Worm (Caenorhabditis elegans): Measurements from ENCODE around the gene spin-4.

The spin-4 gene

DNA sequence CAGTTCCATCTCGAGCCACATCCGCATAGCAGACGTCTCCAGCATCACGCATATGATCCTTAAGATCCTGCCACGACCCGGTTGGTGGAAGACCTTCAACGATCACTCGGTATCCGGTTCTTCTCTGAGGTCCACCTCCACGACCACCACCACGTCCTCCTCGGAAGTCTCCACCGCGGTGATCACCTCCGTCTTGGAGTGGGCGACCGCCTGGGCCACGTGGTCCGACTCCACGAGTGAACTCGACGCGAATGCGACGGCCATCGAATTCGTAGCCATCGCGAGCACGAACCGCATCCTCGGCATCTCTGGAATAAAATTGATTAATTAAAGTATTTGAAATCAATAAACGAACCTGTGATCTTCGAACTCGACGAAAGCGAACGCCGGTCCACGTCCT lies 736 bp upstream of the spin-4 start:
- TF ChIP-seq unc-62 (GFP tag; optimal IDR thresholded peaks at IDR 0.05) = no peak

DNA sequence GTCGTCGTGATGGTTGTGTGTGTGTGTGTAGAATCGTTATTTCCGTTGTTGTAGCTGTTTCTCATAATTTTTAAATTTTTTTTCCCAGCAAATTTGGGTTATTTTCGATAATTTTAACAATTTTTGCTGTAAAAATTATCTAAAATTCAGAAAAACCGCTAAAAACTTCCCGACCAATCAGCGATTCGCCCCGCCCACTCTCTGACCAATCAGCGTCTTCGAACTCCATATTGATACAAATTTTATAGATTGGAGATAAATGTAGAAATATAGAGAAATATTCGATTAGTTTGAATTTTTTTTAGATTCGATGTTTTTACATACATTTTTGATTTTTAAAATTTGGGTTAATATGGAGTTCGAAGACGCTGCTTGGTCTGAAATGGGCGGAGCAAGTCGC lies 9.5 kb downstream of the spin-4 start:
- TF ChIP-seq unc-62 (GFP tag; optimal IDR thresholded peaks at IDR 0.05) = no peak

DNA sequence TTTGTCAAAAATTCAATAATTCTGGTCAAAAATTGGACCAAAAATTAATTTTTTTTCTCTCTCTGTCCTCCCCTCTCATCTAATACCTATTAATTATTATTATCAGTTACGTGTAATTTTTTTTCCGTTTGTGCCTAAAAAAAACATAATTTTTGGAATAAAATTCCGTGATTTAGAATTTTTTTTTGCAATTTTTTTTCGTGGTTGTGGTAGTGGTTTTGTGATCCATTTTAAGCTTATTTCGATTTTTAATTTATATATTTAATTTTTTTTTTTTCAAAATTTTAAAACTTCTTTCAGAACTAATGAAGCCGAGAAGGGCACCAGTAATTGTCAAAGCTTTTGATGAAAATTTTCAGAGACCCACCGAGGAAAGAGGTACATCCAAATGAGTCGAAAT lies 11.1 kb downstream of the spin-4 start, which contains the start of gene sas-1:
sas-1 (plus strand) TSS at position 301 of the 400 bp plus-strand sequence.
- TF ChIP-seq unc-62 (GFP tag; optimal IDR thresholded peaks at IDR 0.05) = no peak

DNA sequence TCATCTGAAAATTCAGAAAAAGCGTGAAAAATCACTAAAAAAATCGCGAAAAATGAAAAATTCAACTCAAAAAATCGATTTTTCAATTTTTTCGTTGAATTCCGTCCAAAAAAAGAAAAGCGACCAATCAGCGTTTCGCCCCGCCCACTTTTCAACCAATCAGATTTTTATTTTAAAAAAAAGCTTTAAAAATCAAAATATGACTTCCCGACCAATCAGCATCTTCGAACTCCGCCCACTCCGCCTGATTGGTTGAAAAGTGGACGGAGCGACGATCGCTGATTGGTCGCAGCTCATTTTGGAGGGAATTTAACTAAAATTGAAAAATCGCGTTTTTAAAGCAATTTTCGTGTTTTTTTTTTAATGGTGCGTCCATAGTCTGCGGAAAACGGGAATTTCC lies 14.3 kb downstream of the spin-4 start:
- no peak for TF ChIP-seq unc-62 (GFP tag; optimal IDR thresholded peaks at IDR 0.05)

DNA sequence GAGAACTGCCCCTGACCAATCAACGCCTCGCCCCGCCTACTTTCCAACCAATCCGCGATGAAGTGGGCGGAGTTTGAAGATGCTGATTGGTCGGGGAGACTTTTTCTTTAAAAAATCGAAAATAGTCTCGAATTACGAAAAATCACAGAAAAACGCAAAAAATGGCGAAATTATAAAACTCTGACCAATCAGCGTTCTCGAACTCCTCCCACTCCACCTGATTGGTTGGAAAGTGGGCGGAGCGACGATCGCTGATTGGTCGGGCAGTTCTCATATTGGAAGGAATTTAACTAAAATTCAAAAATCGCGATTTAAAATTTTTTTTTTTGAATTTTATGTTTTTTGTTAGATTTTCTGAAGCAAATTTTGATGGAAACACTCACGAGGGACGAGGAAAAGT lies 15.1 kb downstream of the spin-4 start:
- no peak for TF ChIP-seq unc-62 (GFP tag; optimal IDR thresholded peaks at IDR 0.05)

DNA sequence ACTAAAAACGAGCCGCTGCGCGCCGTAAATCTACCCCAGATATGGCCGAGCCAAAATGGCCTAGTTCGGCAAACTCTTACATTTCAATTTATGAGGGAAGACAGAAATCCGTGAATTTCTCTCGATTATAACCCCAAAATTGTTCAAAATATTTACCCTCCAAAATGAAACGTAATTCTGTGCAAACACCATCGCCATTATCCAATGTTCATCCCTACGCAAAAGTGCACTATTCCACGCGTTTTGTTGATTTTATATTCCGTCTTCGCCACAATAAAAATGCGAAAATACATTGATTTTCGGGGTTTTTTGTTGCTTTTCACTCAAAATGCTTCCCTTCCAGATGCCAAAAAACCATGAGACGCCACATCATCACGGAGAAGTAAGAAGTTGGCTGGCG lies 23.1 kb downstream of the spin-4 start, which contains the start of gene hut-1:
hut-1 (plus strand) TSS at position 344 of the 400 bp plus-strand sequence.
- no peak for TF ChIP-seq unc-62 (GFP tag; optimal IDR thresholded peaks at IDR 0.05)

DNA sequence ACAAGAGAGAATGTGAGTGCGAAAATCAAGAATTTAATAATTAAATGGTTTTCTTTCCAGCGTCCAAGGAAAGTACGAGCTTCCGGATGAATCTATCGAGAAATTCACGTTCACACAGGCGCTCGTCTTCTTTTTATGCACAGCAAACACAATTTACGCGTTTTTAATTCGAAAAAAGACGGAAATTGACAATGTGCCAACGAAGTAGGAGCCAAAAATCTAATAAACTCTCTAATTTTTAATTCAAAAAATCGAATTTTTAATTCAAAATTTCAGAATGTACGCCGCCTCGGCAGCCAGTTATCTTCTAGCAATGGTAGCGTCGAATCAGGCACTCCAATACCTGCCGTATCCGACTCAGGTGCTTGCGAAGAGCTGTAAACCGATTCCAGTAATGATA lies 23.6 kb downstream of the spin-4 start:
- no peak for TF ChIP-seq unc-62 (GFP tag; optimal IDR thresholded peaks at IDR 0.05)

DNA sequence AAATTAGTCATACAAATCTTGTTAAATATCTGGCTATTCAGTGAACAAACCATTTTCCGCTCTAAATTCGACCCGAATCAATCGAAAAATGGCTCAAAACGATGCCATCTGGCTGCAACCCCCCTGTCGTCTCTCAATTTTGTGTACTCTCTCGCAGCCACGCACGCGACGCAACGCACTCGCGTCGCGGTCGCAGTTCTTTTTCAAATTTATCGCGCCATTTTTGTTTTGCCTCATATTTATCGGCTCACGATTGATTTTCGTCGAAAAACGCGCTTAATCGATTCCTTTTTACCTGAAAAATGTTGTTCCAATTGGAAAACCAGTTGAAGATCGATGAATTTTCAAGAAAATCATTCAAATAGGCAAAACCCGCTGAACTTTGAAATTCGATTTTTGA lies 25.7 kb downstream of the spin-4 start:
- TF ChIP-seq unc-62 (GFP tag; optimal IDR thresholded peaks at IDR 0.05) = no peak

DNA sequence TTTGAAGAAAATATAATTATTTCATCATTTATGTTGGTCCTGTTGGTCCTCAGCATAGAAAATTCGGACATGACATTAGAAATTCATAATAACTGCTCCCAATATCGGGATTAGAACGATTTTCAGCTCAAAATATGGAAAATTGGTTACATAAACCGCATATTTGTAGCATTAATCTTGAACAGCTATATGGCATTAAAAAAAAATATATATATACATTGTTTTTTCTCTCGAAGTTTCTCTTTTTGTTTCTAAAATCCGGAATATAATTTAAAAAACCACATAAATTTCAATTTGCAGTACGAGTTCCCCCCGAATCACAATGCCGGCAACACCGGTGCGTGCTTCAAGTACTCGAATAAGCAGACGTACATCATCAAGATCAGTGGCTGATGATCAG lies 26.1 kb downstream of the spin-4 start, which contains the start of gene ssl-1:
ssl-1 (plus strand) TSS at position 301 of the 400 bp plus-strand sequence.
- TF ChIP-seq unc-62 (GFP tag; optimal IDR thresholded peaks at IDR 0.05) = no peak

DNA sequence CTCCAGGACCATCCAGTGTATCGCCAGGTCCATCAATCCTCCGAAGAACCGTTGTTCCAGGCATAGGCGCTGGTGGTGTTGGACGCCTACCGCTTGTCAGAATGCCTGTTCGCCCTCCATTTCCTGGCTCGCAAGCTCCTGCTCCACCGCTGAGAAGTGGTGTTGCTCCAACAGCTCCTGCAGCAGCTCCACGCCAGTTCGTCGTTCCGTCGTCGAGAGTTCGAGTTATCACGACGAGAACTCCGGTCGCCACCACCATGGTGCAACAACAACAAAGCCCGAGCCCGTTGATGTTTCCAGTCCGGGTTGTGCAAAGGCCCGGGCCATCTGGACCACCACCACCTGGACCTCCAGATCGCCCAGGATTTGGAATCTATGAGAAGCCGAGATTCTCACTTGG lies 40.0 kb downstream of the spin-4 start:
- TF ChIP-seq unc-62 (GFP tag; optimal IDR thresholded peaks at IDR 0.05) = no peak

DNA sequence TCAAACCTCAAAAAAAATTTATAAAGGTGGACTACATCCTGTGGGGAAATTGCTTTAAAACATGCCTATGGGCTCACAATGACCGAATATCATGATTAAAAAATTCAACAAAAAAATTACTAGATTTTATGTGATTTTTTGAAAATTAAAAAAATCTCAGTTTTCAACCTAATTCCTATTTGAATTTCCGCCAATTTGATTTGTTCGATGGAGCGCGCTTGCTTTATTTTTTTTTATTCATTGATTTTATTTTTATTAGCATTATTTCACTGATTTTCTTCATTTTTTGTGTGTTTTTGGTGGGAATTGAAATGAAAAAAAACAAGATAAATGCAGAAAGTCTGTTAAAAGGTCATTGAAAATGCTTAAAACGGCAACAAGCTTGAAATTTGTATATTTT lies 50.8 kb downstream of the spin-4 start:
- no peak for TF ChIP-seq unc-62 (GFP tag; optimal IDR thresholded peaks at IDR 0.05)

DNA sequence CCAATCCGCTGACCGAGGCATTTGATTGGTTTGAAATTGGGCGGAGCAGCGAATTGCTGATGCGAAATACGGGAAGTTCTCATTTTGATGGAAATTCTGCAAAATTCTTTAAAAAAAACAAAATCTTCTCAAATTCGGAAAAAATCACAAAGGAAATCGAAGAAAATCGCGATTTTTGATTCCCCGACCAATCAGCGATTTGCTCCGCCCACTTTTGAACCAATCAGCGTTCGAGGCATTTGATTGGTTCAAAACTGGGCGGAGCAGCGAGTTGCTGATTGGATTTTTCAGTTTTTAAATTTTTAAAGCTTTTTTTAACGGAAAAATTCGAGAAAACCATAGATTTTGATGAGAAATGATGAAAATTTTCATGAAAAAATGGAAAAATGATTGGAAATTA lies 52.2 kb downstream of the spin-4 start:
- TF ChIP-seq unc-62 (GFP tag; optimal IDR thresholded peaks at IDR 0.05) = no peak

DNA sequence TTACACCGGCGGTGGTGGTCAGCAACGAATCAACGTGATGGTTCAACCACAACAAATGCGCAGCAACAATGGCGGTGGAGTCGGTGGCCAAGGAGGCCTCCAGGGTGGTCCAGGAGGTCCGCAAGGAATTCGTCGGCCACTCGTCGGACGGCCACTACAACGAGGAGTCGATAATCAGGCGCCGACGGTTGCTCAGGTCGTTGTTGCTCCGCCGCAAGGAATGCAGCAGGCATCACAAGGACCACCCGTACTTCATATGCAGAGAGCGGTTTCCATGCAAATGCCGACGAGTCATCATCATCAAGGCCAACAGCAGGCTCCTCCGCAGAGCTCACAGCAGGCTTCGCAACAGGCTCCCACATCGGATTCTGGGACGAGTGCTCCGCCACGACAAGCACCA lies 55.4 kb downstream of the spin-4 start:
- TF ChIP-seq unc-62 (GFP tag; optimal IDR thresholded peaks at IDR 0.05) = no peak

DNA sequence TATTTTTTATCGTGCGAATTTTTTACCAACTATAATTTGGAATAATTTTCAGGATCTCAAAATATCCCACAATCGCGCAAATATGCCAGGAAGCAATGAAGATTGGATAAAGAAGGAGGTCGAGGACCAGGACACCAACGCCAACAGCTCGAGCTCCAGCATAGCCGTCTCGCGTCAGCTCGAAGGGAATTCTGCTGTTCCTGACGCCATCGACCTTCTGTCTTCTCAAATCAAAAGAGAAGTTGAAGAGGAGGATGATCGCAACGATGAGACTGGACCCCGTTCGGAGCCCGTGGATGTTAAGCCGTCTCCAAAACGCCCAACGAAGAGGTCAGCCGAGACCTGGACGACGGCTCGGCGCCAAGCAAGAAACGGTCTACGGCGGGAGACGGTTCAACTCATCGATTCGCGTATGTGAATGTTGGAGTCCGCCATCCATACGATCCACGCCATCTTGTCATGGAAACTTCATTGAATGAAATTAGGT lies 58.3 kb downstream of the spin-4 start, which contains the start of gene Y111B2A.21:
Y111B2A.21 (plus strand) TSS at position 51 of the 487 bp plus-strand sequence.
- no peak for TF ChIP-seq unc-62 (GFP tag; optimal IDR thresholded peaks at IDR 0.05)
